Worm (Caenorhabditis elegans): ENCODE data around the gene Y43E12A.3.

Y43E12A.3 gene

ce11 chrIV:11025941-11026340 is 38.2 kb downstream of the Y43E12A.3 start (continued):
- peak; percentile 80 for TF ChIP-seq hlh-30 (tag; optimal IDR thresholded peaks at IDR 0.05; ENCODE audit: insufficient read depth)
- peak; percentile 84 for TF ChIP-seq odd-2 (tag; optimal IDR thresholded peaks at IDR 0.05)
- TF ChIP-seq ahr-1 (tag; optimal IDR thresholded peaks at IDR 0.05) = peak; percentile 97
- TF ChIP-seq pqm-1 (tag; optimal IDR thresholded peaks at IDR 0.05) = peak; percentile 77
- peak; percentile 95 for TF ChIP-seq npax-4 (tag; optimal IDR thresholded peaks at IDR 0.05)
- TF ChIP-seq tbx-7 (tag; optimal IDR thresholded peaks at IDR 0.05) = peak; percentile 89
- peak; percentile 94 for TF ChIP-seq unc-3 (GFP tag; conservative IDR thresholded peaks at IDR 0.05)
- peak; percentile 96 for TF ChIP-seq unc-3 (tag; optimal IDR thresholded peaks at IDR 0.05)
- TF ChIP-seq hlh-15 (tag; optimal IDR thresholded peaks at IDR 0.05) = peak; percentile 91
- TF ChIP-seq sox-2 (GFP tag; IDR thresholded peaks at IDR 0.05) = peak; percentile 97
- TF ChIP-seq K09A11.1 (tag; optimal IDR thresholded peaks at IDR 0.05; ENCODE audit: insufficient read depth) = peak; percentile 94
- peak; percentile 99 for TF ChIP-seq ref-2 (tag; optimal IDR thresholded peaks at IDR 0.05)
- peak; percentile 99 for TF ChIP-seq pat-9 (tag; optimal IDR thresholded peaks at IDR 0.05)
- TF ChIP-seq ceh-19 (GFP tag; optimal IDR thresholded peaks at IDR 0.05) = peak; percentile 98
- peak; percentile 98 for TF ChIP-seq T23F11.4 (GFP tag; optimal IDR thresholded peaks at IDR 0.05)
- peak; percentile 91 for TF ChIP-seq pag-3 (tag; optimal IDR thresholded peaks at IDR 0.05; ENCODE audit: borderline replicate concordance)
- peak; percentile 99 for TF ChIP-seq ztf-16 (tag; optimal IDR thresholded peaks at IDR 0.05)
- peak; percentile 84 for TF ChIP-seq nfya-1 (tag; optimal IDR thresholded peaks at IDR 0.05)
- peak; percentile 97 for TF ChIP-seq unc-86 (tag; optimal IDR thresholded peaks at IDR 0.05)
- peak; percentile 59 for TF ChIP-seq dve-1 (tag; optimal IDR thresholded peaks at IDR 0.05)
- peak; percentile 72 for TF ChIP-seq elt-4 (tag; optimal IDR thresholded peaks at IDR 0.05)
- TF ChIP-seq elt-2 (tag; optimal IDR thresholded peaks at IDR 0.05) = peak; percentile 99
- peak; percentile 88 for TF ChIP-seq zip-5 (tag; optimal IDR thresholded peaks at IDR 0.05)
- TF ChIP-seq ceh-22 (tag; optimal IDR thresholded peaks at IDR 0.05) = peak; percentile 95
- peak; percentile 87 for TF ChIP-seq ceh-18 (tag; optimal IDR thresholded peaks at IDR 0.05)
- TF ChIP-seq sdc-2 (tag; optimal IDR thresholded peaks at IDR 0.05) = peak; percentile 91
- TF ChIP-seq ama-1 (optimal IDR thresholded peaks at IDR 0.05) = peak; percentile 86
- peak; percentile 95 for TF ChIP-seq ceh-2 (tag; optimal IDR thresholded peaks at IDR 0.05)
- no peak for TF ChIP-seq nhr-11 (tag; optimal IDR thresholded peaks at IDR 0.05)
- peak; percentile 98 for TF ChIP-seq nhr-232 (tag; optimal IDR thresholded peaks at IDR 0.05)
- TF ChIP-seq hlh-8 (tag; optimal IDR thresholded peaks at IDR 0.05) = peak; percentile 96
- peak; percentile 96 for TF ChIP-seq fkh-6 (tag; optimal IDR thresholded peaks at IDR 0.05)
- peak; percentile 32 for TF ChIP-seq pax-1 (tag; optimal IDR thresholded peaks at IDR 0.05)
- peak; percentile 83 for TF ChIP-seq lim-6 (tag; optimal IDR thresholded peaks at IDR 0.05)
- peak; percentile 96 for TF ChIP-seq rnt-1 (tag; optimal IDR thresholded peaks at IDR 0.05)
- TF ChIP-seq pros-1 (tag; optimal IDR thresholded peaks at IDR 0.05) = no peak
- peak; percentile 99 for TF ChIP-seq gmeb-2 (tag; optimal IDR thresholded peaks at IDR 0.05)
- peak; percentile 99 for TF ChIP-seq ceh-6 (GFP tag; optimal IDR thresholded peaks at IDR 0.05)
- peak; percentile 97 for TF ChIP-seq madf-2 (tag; optimal IDR thresholded peaks at IDR 0.05)
- peak; percentile 97 for TF ChIP-seq ceh-45 (GFP tag; IDR thresholded peaks at IDR 0.05)
- TF ChIP-seq fkh-10 (GFP tag; optimal IDR thresholded peaks at IDR 0.05) = peak; percentile 90
- peak; percentile 92 for TF ChIP-seq C08G9.2 (tag; optimal IDR thresholded peaks at IDR 0.05)
- peak; percentile 83 for TF ChIP-seq F13H6.1 (tag; optimal IDR thresholded peaks at IDR 0.05)

DNA sequence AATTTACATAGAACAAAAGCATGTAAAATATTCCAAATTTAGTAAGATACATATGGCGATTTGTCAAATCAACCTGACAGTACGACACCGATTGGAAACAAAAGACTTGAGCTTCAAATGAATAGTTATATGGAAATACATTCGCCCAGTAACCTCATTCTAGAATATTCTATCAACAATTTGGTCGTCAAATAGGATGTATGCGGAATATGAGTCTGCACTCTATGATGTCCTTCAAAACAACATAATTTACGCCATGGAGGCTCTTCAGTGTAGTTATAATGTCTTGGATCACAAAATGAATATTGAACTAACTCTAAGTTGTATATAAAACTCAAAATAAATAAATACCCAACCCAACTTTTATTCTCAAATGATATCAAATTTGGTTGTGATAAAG is 39.0 kb downstream of the Y43E12A.3 start:
- no peak for TF ChIP-seq K02D7.2 (tag; optimal IDR thresholded peaks at IDR 0.05)
- no peak for TF ChIP-seq ceh-2 (tag; optimal IDR thresholded peaks at IDR 0.05)
- peak; percentile 6 for TF ChIP-seq unc-55 (GFP tag; optimal IDR thresholded peaks at IDR 0.05)

All from whole organism, late embryonic.